Worm (Caenorhabditis elegans) whole organism, L1 larva: ENCODE measurements around the gene gck-4.

Source experiments
- C04F5.9 ChIP-seq: sonication (generic microtip); optimal IDR thresholded peaks from 2 replicates; lab custom pipeline; 2016; ENCODE audit warnings: missing genetic modification characterization, missing compliant biosample characterization
- C34B4.2 ChIP-seq: sonication (generic microtip); optimal IDR thresholded peaks from 2 replicates; lab custom pipeline; 2017; ENCODE audit warnings: mild to moderate bottlenecking, missing genetic modification characterization, missing compliant biosample characterization
- F16B12.6 ChIP-seq: fragments of 150-350 bp; optimal IDR thresholded peaks from 2 replicates; lab custom pipeline; 2014; ENCODE audit warnings: missing biosample characterization, missing genetic modification characterization
- Y116A8C.19 ChIP-seq: sonication (generic microtip); optimal IDR thresholded peaks from 2 replicates; lab custom pipeline; 2016; ENCODE audit warnings: missing compliant biosample characterization, missing genetic modification characterization, borderline replicate concordance
- aly-2 ChIP-seq: fragments of 150-350 bp; optimal IDR thresholded peaks from 2 replicates; lab custom pipeline; 2014; ENCODE audit warnings: missing biosample characterization, missing genetic modification characterization
- blmp-1 ChIP-seq: fragments of 150-350 bp; optimal IDR thresholded peaks from 2 replicates; lab custom pipeline; 2014; ENCODE audit warnings: missing biosample characterization, missing genetic modification characterization
- ceh-63 ChIP-seq: fragments of 200-800 bp; sonication (Bioruptor generic); optimal IDR thresholded peaks from 2 replicates; lab custom pipeline; 2018; ENCODE audit warnings: mild to moderate bottlenecking, missing genetic modification characterization, missing compliant biosample characterization
- ceh-8 ChIP-seq: fragments of 200-800 bp; sonication (Bioruptor generic); optimal IDR thresholded peaks from 2 replicates; lab custom pipeline; 2018; ENCODE audit warnings: mild to moderate bottlenecking, missing genetic modification characterization, moderate library complexity, missing compliant biosample characterization
- ceh-88 ChIP-seq: fragments of 200-800 bp; sonication (Bioruptor generic); IDR thresholded peaks from 2 replicates; pipeline ENCODE4 v1.3.6; 2022; ENCODE audit warnings: missing genetic modification characterization, missing compliant biosample characterization
- ceh-90 ChIP-seq: sonication (generic microtip); optimal IDR thresholded peaks from 2 replicates; lab custom pipeline; 2016; ENCODE audit warnings: missing genetic modification characterization, missing compliant biosample characterization
- dsc-1 ChIP-seq: sonication (generic microtip); optimal IDR thresholded peaks from 2 replicates; lab custom pipeline; 2016; ENCODE audit warnings: mild to moderate bottlenecking, missing genetic modification characterization, missing compliant biosample characterization
- egl-27 ChIP-seq, 2 experiments: fragments of 150-350 bp in 1 of 2; sonication (generic microtip); optimal IDR thresholded peaks; 3 replicates each; lab custom pipeline; 2017 to 2018; ENCODE audit warnings: missing biosample characterization in 2 of 2, missing genetic modification characterization in 2 of 2, missing genetic modification reagents in 2 of 2
- elt-3 ChIP-seq, 6 experiments: fragments of 150-350 bp in 1 of 6; sonication (generic microtip); optimal IDR thresholded peaks; 2 replicates each; lab custom pipeline; 2017 to 2018; ENCODE audit warnings: missing biosample characterization in 6 of 6, missing genetic modification characterization in 6 of 6, inconsistent platforms in 1 of 6
- ets-5 ChIP-seq: fragments of 200-800 bp; sonication (Bioruptor generic); IDR thresholded peaks from 2 replicates; pipeline ENCODE4 v1.3.6; 2022; ENCODE audit warnings: missing genetic modification characterization, missing compliant biosample characterization
- fkh-4 ChIP-seq: sonication (generic microtip); optimal IDR thresholded peaks from 2 replicates; lab custom pipeline; 2016; ENCODE audit warnings: missing compliant biosample characterization, missing genetic modification characterization, borderline replicate concordance
- grh-1 ChIP-seq: fragments of 200-800 bp; sonication (Bioruptor generic); IDR thresholded peaks from 2 replicates; pipeline ENCODE4 v1.3.6; 2022; ENCODE audit warnings: missing genetic modification reagents, missing genetic modification characterization, missing compliant biosample characterization
- hlh-17 ChIP-seq: fragments of 200-800 bp; sonication (Bioruptor generic); optimal IDR thresholded peaks from 2 replicates; lab custom pipeline; 2018; ENCODE audit warnings: missing genetic modification characterization, mild to moderate bottlenecking, missing compliant biosample characterization, moderate library complexity, borderline replicate concordance
- irx-1 ChIP-seq: sonication (generic microtip); optimal IDR thresholded peaks from 2 replicates; lab custom pipeline; 2016; ENCODE audit warnings: missing genetic modification characterization, missing compliant biosample characterization
- lin-14 ChIP-seq: fragments of 200-800 bp; sonication (Bioruptor generic); optimal IDR thresholded peaks from 2 replicates; lab custom pipeline; 2018; ENCODE audit warnings: mild to moderate bottlenecking, missing genetic modification characterization, moderate library complexity, missing compliant biosample characterization
- lin-35 ChIP-seq, 2 experiments: fragments of 150-350 bp; optimal IDR thresholded peaks; 2 replicates each; lab custom pipeline; 2014; ENCODE audit warnings: missing biosample characterization in 2 of 2, missing genetic modification characterization in 2 of 2, missing genetic modification reagents in 2 of 2
- lir-3 ChIP-seq: sonication (generic microtip); optimal IDR thresholded peaks from 2 replicates; lab custom pipeline; 2016; ENCODE audit warnings: mild to moderate bottlenecking, missing genetic modification characterization, moderate library complexity, missing compliant biosample characterization; ENCODE audit not compliant: poor library complexity
- mab-9 ChIP-seq: fragments of 200-800 bp; sonication (Bioruptor generic); IDR thresholded peaks from 2 replicates; pipeline ENCODE4 v1.3.6; 2022; ENCODE audit warnings: missing genetic modification reagents, missing genetic modification characterization, missing compliant biosample characterization
- mep-1 ChIP-seq: fragments of 150-350 bp; optimal IDR thresholded peaks from 2 replicates; lab custom pipeline; 2014; ENCODE audit warnings: missing biosample characterization, missing genetic modification characterization
- nhr-12 ChIP-seq: sonication (generic microtip); optimal IDR thresholded peaks from 2 replicates; lab custom pipeline; 2017; ENCODE audit warnings: missing biosample characterization, missing genetic modification characterization
- nhr-20 ChIP-seq: sonication (generic microtip); optimal IDR thresholded peaks from 2 replicates; lab custom pipeline; 2016; ENCODE audit warnings: mild to moderate bottlenecking, missing genetic modification characterization, missing compliant biosample characterization
- nhr-71 ChIP-seq: sonication (generic microtip); optimal IDR thresholded peaks from 2 replicates; lab custom pipeline; 2016; ENCODE audit warnings: mild to moderate bottlenecking, missing genetic modification characterization, moderate library complexity, missing compliant biosample characterization
- nhr-76 ChIP-seq: sonication (generic microtip); optimal IDR thresholded peaks from 2 replicates; lab custom pipeline; 2017; ENCODE audit warnings: missing biosample characterization, missing genetic modification characterization
- nhr-77 ChIP-seq: fragments of 150-350 bp; optimal IDR thresholded peaks from 2 replicates; lab custom pipeline; 2014; ENCODE audit warnings: missing biosample characterization, missing genetic modification characterization
- nhr-84 ChIP-seq: sonication (generic microtip); optimal IDR thresholded peaks from 2 replicates; lab custom pipeline; 2017; ENCODE audit warnings: missing biosample characterization, missing genetic modification characterization
- pag-3 ChIP-seq: sonication (generic microtip); optimal IDR thresholded peaks from 2 replicates; lab custom pipeline; 2017; ENCODE audit warnings: missing genetic modification characterization, mild to moderate bottlenecking, missing compliant biosample characterization, antibody characterized with exemption, borderline replicate concordance; ENCODE audit not compliant: insufficient read depth
- skn-1 ChIP-seq: fragments of 150-350 bp; optimal IDR thresholded peaks from 2 replicates; lab custom pipeline; 2014; ENCODE audit warnings: missing biosample characterization, missing genetic modification characterization
- snpc-4 ChIP-seq: fragments of 150-350 bp; optimal IDR thresholded peaks from 2 replicates; lab custom pipeline; 2014; ENCODE audit warnings: missing biosample characterization, missing genetic modification characterization
- sptf-1 ChIP-seq: fragments of 150-350 bp; optimal IDR thresholded peaks from 2 replicates; lab custom pipeline; 2014; ENCODE audit warnings: missing biosample characterization, missing genetic modification characterization
- sup-37 ChIP-seq: fragments of 200-800 bp; sonication (Bioruptor generic); optimal IDR thresholded peaks from 2 replicates; lab custom pipeline; 2018; ENCODE audit warnings: mild to moderate bottlenecking, missing genetic modification characterization, missing compliant biosample characterization
- swsn-7 ChIP-seq: sonication (generic microtip); optimal IDR thresholded peaks from 2 replicates; lab custom pipeline; 2016; ENCODE audit warnings: missing genetic modification characterization, missing compliant biosample characterization
- tlp-1 ChIP-seq: fragments of 150-350 bp; optimal IDR thresholded peaks from 2 replicates; lab custom pipeline; 2014; ENCODE audit warnings: missing biosample characterization, missing genetic modification characterization
- unc-130 ChIP-seq: fragments of 150-350 bp; optimal IDR thresholded peaks from 2 replicates; lab custom pipeline; 2017; ENCODE audit warnings: missing biosample characterization, missing genetic modification characterization, inconsistent platforms
- unc-30 ChIP-seq: sonication (generic microtip); optimal IDR thresholded peaks from 2 replicates; lab custom pipeline; 2017; ENCODE audit warnings: missing biosample characterization, missing genetic modification characterization
- unc-62 ChIP-seq: fragments of 150-350 bp; optimal IDR thresholded peaks from 2 replicates; lab custom pipeline; 2014; ENCODE audit warnings: missing biosample characterization, missing genetic modification reagents, missing genetic modification characterization
- vab-15 ChIP-seq: sonication (generic microtip); optimal IDR thresholded peaks from 2 replicates; lab custom pipeline; 2017; ENCODE audit warnings: missing genotype, mild to moderate bottlenecking, missing genetic modification characterization, missing compliant biosample characterization
- zip-4 ChIP-seq: fragments of 200-800 bp; sonication (Bioruptor generic); optimal IDR thresholded peaks from 2 replicates; lab custom pipeline; 2018; ENCODE audit warnings: mild to moderate bottlenecking, missing genetic modification characterization, moderate library complexity, missing compliant biosample characterization
- ztf-11 ChIP-seq, 2 experiments: sonication (generic microtip); optimal IDR thresholded peaks; 2 replicates each; lab custom pipeline; 2016 to 2017; ENCODE audit warnings: missing genetic modification characterization in 2 of 2, missing biosample characterization in 1 of 2, missing compliant biosample characterization in 1 of 2

The gck-4 gene

DNA sequence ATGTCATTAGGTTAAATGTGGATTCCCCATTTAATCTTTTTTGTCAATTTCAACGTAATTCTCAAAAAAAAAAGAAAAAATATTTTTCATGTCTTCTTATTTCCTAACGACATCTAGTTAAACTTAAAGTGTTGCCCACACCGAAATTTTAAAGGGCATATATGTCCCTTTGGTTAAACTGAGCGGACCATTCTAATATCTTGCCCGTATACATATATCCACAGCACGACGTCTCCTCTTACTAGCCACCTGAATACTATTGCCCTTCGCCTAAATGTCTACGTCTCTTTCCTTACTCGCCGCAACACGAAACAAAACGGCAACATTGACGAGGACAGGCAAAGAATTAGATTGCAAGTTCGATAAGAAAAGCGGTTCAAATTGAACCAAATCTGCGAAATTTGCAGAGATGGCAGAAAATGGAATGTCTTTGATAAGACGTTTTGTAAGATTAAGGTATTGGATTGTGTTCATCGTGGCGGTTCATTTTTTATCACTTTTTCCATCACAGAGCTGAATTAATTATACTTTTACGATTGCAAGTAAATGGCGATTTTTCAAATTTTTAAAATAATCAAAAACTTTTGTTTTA is 23.7 kb downstream of the gck-4 start (continued):
- no peak for TF ChIP-seq tlp-1 (tag; lab: Kevin White, UChicago)
- peak; percentile 89 for TF ChIP-seq nhr-12 (tag; lab: Kevin White, UChicago)
- TF ChIP-seq egl-27 (tag; optimal IDR thresholded peaks at IDR 0.05; lab: Kevin White, UChicago), result peak; percentile 97 to 98
- no peak for TF ChIP-seq hlh-17 (GFP tag; lab: Kevin White, UChicago)
- TF ChIP-seq irx-1 (tag; lab: Kevin White, UChicago), result peak; percentile 100
- TF ChIP-seq nhr-77 (tag; lab: Kevin White, UChicago), result peak; percentile 99
- TF ChIP-seq lir-3 (tag; lab: Kevin White, UChicago), result peak; percentile 96
- peak; percentile 99 for TF ChIP-seq unc-130 (tag; lab: Kevin White, UChicago)
- peak; percentile 100 for TF ChIP-seq mep-1 (tag; lab: Kevin White, UChicago)
- peak; percentile 99 for TF ChIP-seq mab-9 (GFP tag; lab: Robert Waterston, UW)
- peak; percentile 100 for TF ChIP-seq dsc-1 (tag; lab: Kevin White, UChicago)
- peak; percentile 99 for TF ChIP-seq nhr-71 (tag; lab: Kevin White, UChicago)
- peak; percentile 25 for TF ChIP-seq F16B12.6 (tag; lab: Kevin White, UChicago)
- TF ChIP-seq ets-5 (GFP tag; lab: Robert Waterston, UW), result peak; percentile 95; the same call in 1 of the 2 replicates
- TF ChIP-seq nhr-76 (tag; lab: Kevin White, UChicago), result peak; percentile 99
- TF ChIP-seq sup-37 (GFP tag; lab: Kevin White, UChicago), result peak; percentile 95
- peak; percentile 99 for TF ChIP-seq nhr-20
- peak; percentile 64 for TF ChIP-seq C34B4.2 (tag; lab: Kevin White, UChicago)
- TF ChIP-seq unc-62 (GFP tag; lab: Kevin White, UChicago), result no peak
- TF ChIP-seq ceh-90, result no peak
- no peak for TF ChIP-seq pag-3
- no peak for TF ChIP-seq sptf-1 (tag; lab: Kevin White, UChicago)
- peak; percentile 97 for TF ChIP-seq fkh-4 (tag; lab: Kevin White, UChicago)
- TF ChIP-seq lin-35 (GFP tag; optimal IDR thresholded peaks at IDR 0.05; lab: Kevin White, UChicago), result peak; percentile 82 to 94
- TF ChIP-seq ceh-63 (GFP tag; lab: Kevin White, UChicago), result peak; percentile 99
- peak; percentile 98 for TF ChIP-seq skn-1 (tag; lab: Kevin White, UChicago)
- TF ChIP-seq aly-2 (tag; lab: Kevin White, UChicago), result peak; percentile 96
- peak; percentile 64 for TF ChIP-seq blmp-1 (tag; lab: Kevin White, UChicago)
- peak; percentile 83 for TF ChIP-seq nhr-84 (tag; lab: Kevin White, UChicago)
- peak; percentile 96 for TF ChIP-seq zip-4 (GFP tag; lab: Kevin White, UChicago)
- peak; percentile 93 to 97 for TF ChIP-seq ztf-11 (tag; optimal IDR thresholded peaks at IDR 0.05; lab: Kevin White, UChicago)
- no peak for TF ChIP-seq Y116A8C.19 (tag; lab: Kevin White, UChicago)

DNA sequence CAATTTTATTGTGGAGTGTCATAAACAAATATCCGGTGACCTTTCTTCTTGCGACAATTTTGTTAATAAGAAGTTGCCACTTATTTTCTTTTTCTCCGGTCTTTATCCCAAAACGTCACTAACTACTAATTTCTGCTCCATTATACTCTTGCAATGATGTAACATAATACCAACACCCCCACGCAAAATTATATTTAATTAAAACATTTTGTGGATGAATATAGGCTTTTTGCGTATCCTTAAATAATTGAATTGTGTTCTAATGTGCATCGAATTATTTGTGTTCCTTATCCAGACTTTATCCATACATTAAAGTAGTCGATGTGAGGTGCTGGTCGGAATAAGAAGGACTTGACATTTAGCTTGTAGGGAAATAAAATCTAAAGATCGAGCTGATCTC is 25.9 kb downstream of the gck-4 start:
- TF ChIP-seq lin-14 (GFP tag; lab: Kevin White, UChicago) (no peak), unc-30 (tag; lab: Kevin White, UChicago) (no peak), nhr-76 (tag; lab: Kevin White, UChicago) (no peak), C04F5.9 (no peak), lin-35 (GFP tag; optimal IDR thresholded peaks at IDR 0.05; lab: Kevin White, UChicago) (no peak), grh-1 (GFP tag; lab: Robert Waterston, UW) (no peak), Y116A8C.19 (tag; lab: Kevin White, UChicago) (no peak), snpc-4 (no peak), nhr-77 (tag; lab: Kevin White, UChicago) (no peak), swsn-7 (no peak), vab-15 (tag; lab: Kevin White, UChicago) (no peak), elt-3 (tag; optimal IDR thresholded peaks at IDR 0.05; lab: Kevin White, UChicago) (no peak), ceh-8 (no peak), egl-27 (tag; optimal IDR thresholded peaks at IDR 0.05; lab: Kevin White, UChicago) (no peak), ceh-88 (GFP tag; lab: Robert Waterston, UW) (no peak)
- TF ChIP-seq, all 84 proteins: peak for 0
